Worm (Caenorhabditis elegans) whole organism, L4/young adult: ENCODE data around the gene Y46G5A.15.

Experiments used
- W03F9.2 ChIP-seq: fragments of 150-350 bp; optimal IDR thresholded peaks from 2 replicates; lab custom pipeline; 2014; ENCODE audit warnings: missing biosample characterization, missing genetic modification characterization
- dao-5 ChIP-seq: sonication (generic microtip); optimal IDR thresholded peaks from 2 replicates; lab custom pipeline; 2016; ENCODE audit warnings: missing genotype, missing genetic modification characterization, moderate library complexity, missing compliant biosample characterization
- him-1 ChIP-seq: sonication (generic microtip); optimal IDR thresholded peaks from 2 replicates; lab custom pipeline; 2016; ENCODE audit warnings: missing genotype, missing genetic modification reagents, missing genetic modification characterization, missing compliant biosample characterization

Y46G5A.15 gene

ce11 chrII:12785391-12785790 lies at the start of gene Y46G5A.15:
Gene Y46G5A.15, minus strand, starts transcription at chrII:12785416.
- no peak for TF ChIP-seq him-1 (tag; lab: Kevin White, UChicago)
- no peak for TF ChIP-seq dao-5 (tag; lab: Kevin White, UChicago)
- TF ChIP-seq W03F9.2, result no peak

DNA sequence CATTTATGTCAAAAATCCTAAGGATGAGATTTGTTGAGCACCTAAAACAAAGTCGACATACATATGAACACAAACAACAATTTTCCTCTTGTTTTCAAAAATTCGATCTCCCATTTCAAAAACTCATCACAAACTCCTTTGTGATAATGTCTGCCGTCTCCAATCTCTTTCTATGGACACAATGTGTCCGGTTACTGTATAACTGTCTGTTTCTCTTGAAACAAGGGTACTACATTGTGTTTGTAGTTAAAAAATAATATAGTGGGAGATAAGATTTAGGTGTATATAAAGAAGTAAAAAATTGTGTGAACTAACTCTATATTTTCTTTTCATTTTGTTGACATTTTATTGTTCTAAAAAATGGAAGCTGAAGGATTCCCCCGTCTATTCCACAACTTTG lies 45.1 kb upstream of the Y46G5A.15 start, which contains the start of gene bcmo-1:
Gene bcmo-1 (plus strand): TSS at position 330 of the 400 bp plus-strand sequence.
- TF ChIP-seq dao-5 (tag; lab: Kevin White, UChicago) (no peak), W03F9.2 (no peak), him-1 (tag; lab: Kevin White, UChicago) (no peak)

ce11 chrII:12828863-12829262 lies 43.6 kb upstream of the Y46G5A.15 start, which contains the start of gene Y46G5A.23:
Gene Y46G5A.23, minus strand, starts transcription at chrII:12828963.
- no peak for TF ChIP-seq dao-5 (tag; lab: Kevin White, UChicago)
- no peak for TF ChIP-seq W03F9.2
- no peak for TF ChIP-seq him-1 (tag; lab: Kevin White, UChicago)

- TF ChIP-seq dao-5 (tag; lab: Kevin White, UChicago) (no peak), him-1 (tag; lab: Kevin White, UChicago) (no peak), W03F9.2 (no peak)
Measured at ce11 chrII:12826752-12827151, 41.5 kb upstream of the Y46G5A.15 start, which contains the start of gene Y46G5A.38. Gene Y46G5A.38, plus strand, starts transcription at chrII:12827052.

ce11 chrII:12824463-12824862 lies 39.2 kb upstream of the Y46G5A.15 start:
- TF ChIP-seq W03F9.2, result no peak
- no peak for TF ChIP-seq him-1 (tag; lab: Kevin White, UChicago)
- no peak for TF ChIP-seq dao-5 (tag; lab: Kevin White, UChicago)

ce11 chrII:12823437-12823836 lies 38.2 kb upstream of the Y46G5A.15 start, which contains the start of gene Y46G5A.36:
Gene Y46G5A.36, plus strand, starts transcription at chrII:12823679.
- no peak for TF ChIP-seq him-1 (tag; lab: Kevin White, UChicago)
- no peak for TF ChIP-seq W03F9.2
- TF ChIP-seq dao-5 (tag; lab: Kevin White, UChicago), result no peak

- TF ChIP-seq him-1 (tag; lab: Kevin White, UChicago), result no peak
- TF ChIP-seq W03F9.2, result no peak
- no peak for TF ChIP-seq dao-5 (tag; lab: Kevin White, UChicago)
Measured at ce11 chrII:12819979-12820378, 34.8 kb upstream of the Y46G5A.15 start.

ce11 chrII:12818488-12818887 lies 33.3 kb upstream of the Y46G5A.15 start, which contains the start of gene Y46G5A.22:
Gene Y46G5A.22, minus strand, starts transcription at chrII:12818588.
- TF ChIP-seq dao-5 (tag; lab: Kevin White, UChicago) (no peak), W03F9.2 (no peak), him-1 (tag; lab: Kevin White, UChicago) (no peak)

- TF ChIP-seq dao-5 (tag; lab: Kevin White, UChicago) (no peak), W03F9.2 (no peak), him-1 (tag; lab: Kevin White, UChicago) (no peak)
Measured at ce11 chrII:12816412-12817146, 31.4 kb upstream of the Y46G5A.15 start, which contains the start of gene acl-7. Gene acl-7, minus strand, starts transcription at chrII:12816462.

- TF ChIP-seq dao-5 (tag; lab: Kevin White, UChicago) (no peak), him-1 (tag; lab: Kevin White, UChicago) (no peak), W03F9.2 (no peak)
Measured at ce11 chrII:12813253-12813652, 28.0 kb upstream of the Y46G5A.15 start.

DNA sequence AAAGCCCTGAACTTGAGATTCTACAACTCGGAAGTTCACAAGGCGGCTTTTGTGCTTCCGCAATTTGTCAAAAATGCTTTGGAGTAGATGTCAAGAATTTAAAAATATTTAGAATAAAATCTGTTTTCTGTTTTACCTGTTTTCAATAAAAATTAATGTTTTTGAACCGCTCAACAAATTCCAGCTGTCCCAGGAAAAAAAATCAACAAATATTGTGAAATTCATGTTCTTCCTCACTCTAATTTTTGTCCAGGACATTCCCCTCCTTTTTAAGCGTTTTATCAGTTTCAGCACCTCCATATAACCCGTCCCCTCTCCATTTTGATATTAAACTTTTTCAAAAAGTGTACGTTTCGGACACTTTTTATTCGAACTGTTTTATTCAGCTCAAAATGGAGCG lies 25.5 kb upstream of the Y46G5A.15 start, which contains the start of gene Y46G5A.20:
Gene Y46G5A.20 (plus strand): TSS at position 301 of the 400 bp plus-strand sequence.
- no peak for TF ChIP-seq him-1 (tag; lab: Kevin White, UChicago)
- no peak for TF ChIP-seq dao-5 (tag; lab: Kevin White, UChicago)
- TF ChIP-seq W03F9.2, result no peak

- no peak for TF ChIP-seq W03F9.2
- no peak for TF ChIP-seq him-1 (tag; lab: Kevin White, UChicago)
- TF ChIP-seq dao-5 (tag; lab: Kevin White, UChicago), result no peak
Measured at ce11 chrII:12809725-12810124, 24.5 kb upstream of the Y46G5A.15 start.

ce11 chrII:12808746-12809145 lies 23.5 kb upstream of the Y46G5A.15 start:
- TF ChIP-seq him-1 (tag; lab: Kevin White, UChicago), result no peak
- no peak for TF ChIP-seq W03F9.2
- TF ChIP-seq dao-5 (tag; lab: Kevin White, UChicago), result no peak

DNA sequence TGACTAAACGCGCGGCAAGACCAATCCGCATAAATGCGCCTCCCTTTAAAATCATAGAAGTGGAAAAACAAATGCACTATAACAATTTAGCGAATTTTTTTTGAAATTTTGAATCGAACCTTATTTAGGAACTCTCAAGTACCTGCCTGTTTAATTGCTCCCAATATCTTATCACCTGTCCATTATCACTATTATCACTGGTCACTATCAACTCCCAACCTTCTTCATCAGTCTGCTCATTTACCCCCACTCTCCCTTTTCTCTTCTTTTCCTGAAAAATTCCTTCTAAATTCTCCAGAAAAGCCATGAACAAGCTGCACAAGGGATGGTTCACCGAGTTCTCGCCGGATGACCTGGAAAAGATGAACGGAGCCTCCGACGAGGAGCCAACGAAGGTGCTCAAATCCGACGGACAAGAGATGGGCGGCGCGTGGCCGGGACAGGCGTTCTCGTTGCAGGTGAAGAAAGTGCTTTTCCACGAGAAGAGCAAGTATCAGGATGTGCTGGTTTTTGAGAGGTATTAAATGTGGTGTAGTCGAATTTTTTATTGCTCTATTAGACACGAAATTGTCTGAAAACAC lies 21.5 kb upstream of the Y46G5A.15 start, which contains the start of gene spds-1:
Gene spds-1 (plus strand): TSS at position 298 of the 581 bp plus-strand sequence.
- no peak for TF ChIP-seq him-1 (tag; lab: Kevin White, UChicago)
- TF ChIP-seq W03F9.2, result no peak
- no peak for TF ChIP-seq dao-5 (tag; lab: Kevin White, UChicago)
